Fruit fly (Drosophila melanogaster) whole organism, embryonic: ENCODE results near the gene Col4a1.

Experiments
- CG11398 ChIP-seq: fragments of 200-800 bp; sonication (Bioruptor generic); optimal IDR thresholded peaks from 2 replicates; lab custom pipeline; 2016; ENCODE audit warnings: missing biosample characterization, missing genetic modification characterization
- CG16779 ChIP-seq: fragments of 200-800 bp; sonication (Bioruptor generic); IDR thresholded peaks from 2 replicates; pipeline ENCODE4 v1.3.6; 2022; ENCODE audit warnings: missing biosample characterization, missing genetic modification characterization
- CG34422 ChIP-seq: fragments of 200-800 bp; sonication (Bioruptor generic); IDR thresholded peaks from 3 replicates; pipeline ENCODE4 v1.3.6; 2022; ENCODE audit warnings: missing biosample characterization, missing genetic modification characterization
- Hmx ChIP-seq: fragments of 200-800 bp; sonication (Bioruptor generic); optimal IDR thresholded peaks from 2 replicates; lab custom pipeline; 2016; ENCODE audit warnings: missing biosample characterization, missing genetic modification characterization
- NC2α ChIP-seq: fragments of 200-800 bp; sonication (Bioruptor generic); optimal IDR thresholded peaks from 2 replicates; lab custom pipeline; 2016; ENCODE audit warnings: missing biosample characterization, missing genetic modification characterization
- bab2 ChIP-seq: fragments of 200-800 bp; sonication (Bioruptor generic); optimal IDR thresholded peaks from 2 replicates; lab custom pipeline; 2016; ENCODE audit warnings: missing biosample characterization, missing genetic modification characterization
- fd3F ChIP-seq: fragments of 200-800 bp; sonication (Bioruptor generic); optimal IDR thresholded peaks from 2 replicates; lab custom pipeline; 2018; ENCODE audit warnings: missing biosample characterization, mild to moderate bottlenecking, missing genetic modification characterization, moderate library complexity
- gfzf ChIP-seq: fragments of 200-800 bp; sonication (Bioruptor generic); optimal IDR thresholded peaks from 2 replicates; lab custom pipeline; 2016; ENCODE audit warnings: missing biosample characterization, mild to moderate bottlenecking, missing genetic modification characterization, moderate library complexity
- trem ChIP-seq: fragments of 200-800 bp; optimal IDR thresholded peaks from 3 replicates; lab custom pipeline; 2019; ENCODE audit warnings: missing biosample characterization, mild to moderate bottlenecking, missing genetic modification characterization, moderate library complexity

dm6 chr2L:5029809-5030108, 350 bp downstream of the Col4a1 start:
- TF ChIP-seq fd3F (GFP tag; lab: Kevin White, UChicago) (no peak), CG16779 (GFP tag; lab: Robert Waterston, UW) (no peak), NC2α (GFP tag; lab: Kevin White, UChicago) (no peak), trem (tag; lab: Kevin White, UChicago) (no peak), bab2 (GFP tag; lab: Kevin White, UChicago) (no peak), CG34422 (GFP tag; lab: Robert Waterston, UW) (no peak), Hmx (no peak), gfzf (GFP tag; lab: Kevin White, UChicago) (no peak), CG11398 (no peak)
